Worm (Caenorhabditis elegans): ENCODE results near the gene mib-1.

The mib-1 gene

DNA sequence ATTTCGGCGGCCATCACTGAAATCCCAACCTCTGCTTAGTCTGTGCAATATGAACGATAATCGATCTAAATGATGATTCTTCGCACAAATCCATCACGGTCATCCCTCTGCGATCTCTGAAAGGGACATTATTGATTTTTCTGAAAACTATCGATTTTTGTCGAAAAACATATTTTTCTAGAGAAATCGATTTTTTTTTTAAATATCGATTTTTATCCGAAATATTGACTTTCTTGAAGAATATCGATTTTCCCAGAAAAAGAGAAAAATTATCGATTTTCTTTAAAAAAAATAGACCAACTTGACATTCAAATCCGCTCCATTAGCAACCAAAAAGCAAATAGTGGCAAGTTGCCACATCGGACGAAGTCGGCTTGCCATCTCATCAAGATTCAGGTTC is 3.1 kb downstream of the mib-1 start:
- TF ChIP-seq sea-2 (GFP tag; IDR thresholded peaks at IDR 0.05) (no peak), let-526 (GFP tag; IDR thresholded peaks at IDR 0.05) (no peak), madf-6 (GFP tag; IDR thresholded peaks at IDR 0.05) (no peak), B0261.1 (tag; optimal IDR thresholded peaks at IDR 0.05) (no peak), F57A8.1 (GFP tag; optimal IDR thresholded peaks at IDR 0.05) (no peak), B0035.1 (tag; optimal IDR thresholded peaks at IDR 0.05) (no peak), bed-2 (GFP tag; IDR thresholded peaks at IDR 0.05) (no peak)

ce11 chrIII:11286069-11286468 is 4.4 kb downstream of the mib-1 start:
- no peak for TF ChIP-seq lir-1 (GFP tag; conservative IDR thresholded peaks at IDR 0.05)
- TF ChIP-seq F22D6.2 (tag; optimal IDR thresholded peaks at IDR 0.05) = no peak
- no peak for TF ChIP-seq zim-3 (tag; optimal IDR thresholded peaks at IDR 0.05)
- no peak for TF ChIP-seq chd-7 (tag; optimal IDR thresholded peaks at IDR 0.05)
- no peak for TF ChIP-seq egrh-3 (GFP tag; IDR thresholded peaks at IDR 0.05)
- 0 out of 2 replicates have a peak, but pooled peaks have one; percentile 17 for TF ChIP-seq ceh-100 (GFP tag; IDR thresholded peaks at IDR 0.05)
- TF ChIP-seq T26A5.8 (tag; optimal IDR thresholded peaks at IDR 0.05) = no peak
- TF ChIP-seq unc-62 (GFP tag; optimal IDR thresholded peaks at IDR 0.05) = no peak
- TF ChIP-seq let-607 (tag; optimal IDR thresholded peaks at IDR 0.05) = peak in 1 of 2 experiments; percentile 18
- TF ChIP-seq mcd-1 (GFP tag; IDR thresholded peaks at IDR 0.05) = peak; percentile 45
- peak; percentile 83 for TF ChIP-seq lin-54 (GFP tag; optimal IDR thresholded peaks at IDR 0.05)
- peak; percentile 62 for TF ChIP-seq efl-1 (GFP tag; optimal IDR thresholded peaks at IDR 0.05)
- no peak for TF ChIP-seq sptf-2 (GFP tag; optimal IDR thresholded peaks at IDR 0.05)
- TF ChIP-seq tbx-9 (tag; optimal IDR thresholded peaks at IDR 0.05; ENCODE audit: borderline replicate concordance) = no peak
- TF ChIP-seq nhr-120 (GFP tag; IDR thresholded peaks at IDR 0.05) = no peak
- TF ChIP-seq dpl-1 (GFP tag; optimal IDR thresholded peaks at IDR 0.05) = peak; percentile 43
- TF ChIP-seq B0336.3 (GFP tag; IDR thresholded peaks at IDR 0.05) = no peak
- no peak for TF ChIP-seq C17E4.6 (GFP tag; IDR thresholded peaks at IDR 0.05)
- TF ChIP-seq lin-35 (GFP tag; optimal IDR thresholded peaks at IDR 0.05) = peak in 1 of 3 experiments; percentile 44
- no peak for TF ChIP-seq attf-6 (GFP tag; IDR thresholded peaks at IDR 0.05)
- 0 out of 2 replicates have a peak, but pooled peaks have one; percentile 21 for TF ChIP-seq D2030.7 (GFP tag; IDR thresholded peaks at IDR 0.05)
- TF ChIP-seq nfyb-1 (GFP tag; IDR thresholded peaks at IDR 0.05) = no peak

ce11 chrIII:11283648-11284047 is 6.8 kb downstream of the mib-1 start:
- no peak for TF ChIP-seq chd-7 (tag; optimal IDR thresholded peaks at IDR 0.05)
- no peak for TF ChIP-seq mel-28 (tag; optimal IDR thresholded peaks at IDR 0.05; ENCODE audit: borderline replicate concordance)
- no peak for TF ChIP-seq egl-18 (GFP tag; IDR thresholded peaks at IDR 0.05)

ce11 chrIII:11279954-11280353 is 10.5 kb downstream of the mib-1 start:
- TF ChIP-seq nhr-27 (tag; optimal IDR thresholded peaks at IDR 0.05) (no peak), bed-1 (GFP tag; IDR thresholded peaks at IDR 0.05) (no peak), ztf-25 (GFP tag; IDR thresholded peaks at IDR 0.05) (no peak), ztf-6 (GFP tag; IDR thresholded peaks at IDR 0.05) (no peak), nfya-2 (GFP tag; IDR thresholded peaks at IDR 0.05) (no peak), dpff-1 (tag; optimal IDR thresholded peaks at IDR 0.05) (no peak), sdz-38 (tag; optimal IDR thresholded peaks at IDR 0.05) (no peak), let-526 (GFP tag; IDR thresholded peaks at IDR 0.05) (no peak), mxl-1 (tag; optimal IDR thresholded peaks at IDR 0.05) (no peak), ets-4 (GFP tag; optimal IDR thresholded peaks at IDR 0.05) (no peak), fkh-3 (tag; optimal IDR thresholded peaks at IDR 0.05) (no peak), snpc-1.3 (tag; optimal IDR thresholded peaks at IDR 0.05; ENCODE audit: insufficient read depth) (no peak), B0261.1 (tag; optimal IDR thresholded peaks at IDR 0.05) (no peak), ZK185.1 (tag; optimal IDR thresholded peaks at IDR 0.05; ENCODE audit: poor library complexity, severe bottlenecking) (no peak), zfh-2 (GFP tag; conservative IDR thresholded peaks at IDR 0.05) (no peak), lag-1 (GFP tag; IDR thresholded peaks at IDR 0.05) (no peak), ceh-58 (GFP tag; IDR thresholded peaks at IDR 0.05) (no peak)
